Worm (Caenorhabditis elegans) whole organism, late embryonic: ENCODE measurements around the gene C45B11.2.

ENCODE experiments used
- F13H6.1 ChIP-seq: sonication (generic microtip); optimal IDR thresholded peaks from 2 replicates; lab custom pipeline; 2016; ENCODE audit warnings: missing genetic modification characterization, missing compliant biosample characterization
- K02D7.2 ChIP-seq: sonication (generic microtip); optimal IDR thresholded peaks from 2 replicates; lab custom pipeline; 2017; ENCODE audit warnings: mild to moderate bottlenecking, missing genetic modification characterization, missing compliant biosample characterization
- T23F11.4 ChIP-seq: fragments of 200-800 bp; sonication (Bioruptor generic); optimal IDR thresholded peaks from 2 replicates; lab custom pipeline; 2018; ENCODE audit warnings: mild to moderate bottlenecking, missing genetic modification characterization, missing compliant biosample characterization
- ceh-30 ChIP-seq: fragments of 150-350 bp; optimal IDR thresholded peaks from 2 replicates; lab custom pipeline; 2014; ENCODE audit warnings: missing biosample characterization, missing genetic modification characterization
- ceh-34 ChIP-seq: sonication (generic microtip); optimal IDR thresholded peaks from 2 replicates; lab custom pipeline; 2016; ENCODE audit warnings: mild to moderate bottlenecking, missing genetic modification characterization, missing compliant biosample characterization
- che-1 ChIP-seq: sonication (generic microtip); optimal IDR thresholded peaks from 2 replicates; lab custom pipeline; 2016; ENCODE audit warnings: mild to moderate bottlenecking, missing genetic modification characterization, missing compliant biosample characterization
- dve-1 ChIP-seq: sonication (generic microtip); optimal IDR thresholded peaks from 2 replicates; lab custom pipeline; 2017; ENCODE audit warnings: antibody characterized with exemption, mild to moderate bottlenecking, missing genetic modification characterization, missing compliant biosample characterization
- ets-4 ChIP-seq: sonication (generic microtip); optimal IDR thresholded peaks from 2 replicates; lab custom pipeline; 2016; ENCODE audit warnings: missing genetic modification characterization, missing compliant biosample characterization
- eyg-1 ChIP-seq: sonication (generic microtip); optimal IDR thresholded peaks from 2 replicates; lab custom pipeline; 2016; ENCODE audit warnings: missing genotype, missing genetic modification characterization, missing compliant biosample characterization
- hlh-30 ChIP-seq: sonication (generic microtip); optimal IDR thresholded peaks from 2 replicates; lab custom pipeline; 2017; ENCODE audit warnings: antibody characterized with exemption, missing genetic modification characterization, missing compliant biosample characterization; ENCODE audit not compliant: insufficient read depth
- lin-11 ChIP-seq: fragments of 200-800 bp; sonication (Bioruptor generic); optimal IDR thresholded peaks from 2 replicates; lab custom pipeline; 2018; ENCODE audit warnings: mild to moderate bottlenecking, missing genetic modification characterization, missing compliant biosample characterization
- pag-3 ChIP-seq: sonication (generic microtip); optimal IDR thresholded peaks from 2 replicates; lab custom pipeline; 2016; ENCODE audit warnings: missing compliant biosample characterization, missing genetic modification characterization, borderline replicate concordance
- syd-9 ChIP-seq: sonication (generic microtip); optimal IDR thresholded peaks from 2 replicates; lab custom pipeline; 2016; ENCODE audit warnings: mild to moderate bottlenecking, missing genetic modification characterization, moderate library complexity, missing compliant biosample characterization
- tbx-2 ChIP-seq: sonication (generic microtip); optimal IDR thresholded peaks from 2 replicates; lab custom pipeline; 2016; ENCODE audit warnings: missing genetic modification characterization, missing compliant biosample characterization

DNA sequence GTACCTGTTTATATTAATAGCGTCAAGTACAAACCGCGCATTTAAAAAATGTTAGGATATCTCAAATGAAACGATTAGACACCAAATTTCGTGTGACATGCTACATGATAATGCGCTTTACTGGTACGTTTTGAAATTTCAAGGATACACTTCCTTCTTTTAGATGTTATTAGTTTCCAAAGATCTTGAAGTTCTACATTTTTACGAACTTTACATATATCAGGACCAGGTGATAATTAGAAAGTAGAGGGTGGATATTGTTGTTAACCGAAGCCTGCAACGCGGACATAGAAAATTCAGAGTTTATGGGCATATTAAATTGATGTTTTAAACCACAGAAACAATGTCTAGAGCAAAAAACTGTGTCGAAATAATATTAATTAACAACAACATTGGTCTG is 29.3 kb upstream of the C45B11.2 start:
- TF ChIP-seq lin-11 (tag; lab: Kevin White, UChicago) (no peak), K02D7.2 (tag; lab: Kevin White, UChicago) (no peak), ets-4 (tag; lab: Kevin White, UChicago) (no peak), ceh-30 (tag; lab: Kevin White, UChicago) (no peak), hlh-30 (tag; lab: Kevin White, UChicago) (no peak), eyg-1 (no peak), che-1 (no peak), dve-1 (tag; lab: Kevin White, UChicago) (no peak), tbx-2 (tag; lab: Kevin White, UChicago) (no peak), pag-3 (tag; lab: Kevin White, UChicago) (no peak), syd-9 (tag; lab: Kevin White, UChicago) (no peak), ceh-34 (tag; lab: Kevin White, UChicago) (no peak), T23F11.4 (GFP tag; lab: Kevin White, UChicago) (no peak), F13H6.1 (no peak)
